Worm (Caenorhabditis elegans): ENCODE data around the gene ddi-1.
A peak's percentile ranks its signal among the peaks of the same experiment; 100 is the strongest.

The ddi-1 gene

DNA sequence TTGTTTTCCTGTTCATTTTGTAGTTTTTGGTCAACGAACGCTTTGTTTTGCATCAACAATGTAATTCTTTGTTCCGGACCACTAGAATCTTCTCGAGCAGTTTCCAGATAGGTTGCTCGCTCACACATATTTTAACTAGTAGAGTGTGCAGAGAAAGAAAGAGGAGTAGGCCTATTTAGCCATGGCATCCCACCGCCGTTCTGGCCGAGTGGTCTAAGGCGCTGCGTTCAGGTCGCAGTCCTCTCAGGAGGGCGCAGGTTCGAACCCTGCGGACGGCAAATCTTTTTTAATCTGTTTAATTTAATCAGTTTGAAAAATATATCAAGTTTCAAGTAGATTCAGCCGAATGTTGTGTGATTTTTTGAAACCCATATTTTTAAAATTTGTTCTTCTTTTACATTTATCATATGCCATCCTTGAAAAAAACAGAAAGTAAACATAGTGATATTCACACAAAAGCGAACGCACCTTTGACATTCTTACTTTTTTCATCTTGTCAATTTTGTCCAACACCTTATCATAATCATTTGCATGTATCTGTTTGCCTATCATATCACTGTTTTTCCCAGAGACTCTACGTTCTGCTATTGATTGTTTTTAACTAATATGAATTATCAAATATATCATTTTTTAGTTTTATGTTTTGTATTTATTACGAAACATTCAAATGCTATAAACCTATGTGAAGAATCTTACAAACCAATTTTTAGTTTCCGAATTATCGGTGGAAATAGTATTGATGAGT lies 34.1 kb downstream of the ddi-1 start, which contains the start of gene try-3:
Gene try-3, plus strand, starts transcription at position 532 of the 745 bp plus-strand sequence.
- TF ChIP-seq ztf-4 (tag; optimal IDR thresholded peaks at IDR 0.05) (no peak), elt-2 (tag; optimal IDR thresholded peaks at IDR 0.05) (peak; percentile 5), nhr-77 (tag; optimal IDR thresholded peaks at IDR 0.05) (peak; percentile 62), elt-3 (tag; optimal IDR thresholded peaks at IDR 0.05) (peak in 3 of 6 experiments; percentile 6 to 30 (median 13)), egl-27 (tag; optimal IDR thresholded peaks at IDR 0.05) (no peak), sox-4 (tag; optimal IDR thresholded peaks at IDR 0.05) (no peak), C16A3.4 (tag; optimal IDR thresholded peaks at IDR 0.05) (peak; percentile 65), hpl-2 (GFP tag; optimal IDR thresholded peaks at IDR 0.05) (no peak), fkh-10 (GFP tag; optimal IDR thresholded peaks at IDR 0.05) (peak; percentile 43), pqm-1 (tag; optimal IDR thresholded peaks at IDR 0.05) (no peak), ama-1 (optimal IDR thresholded peaks at IDR 0.05) (no peak), ztf-11 (tag; optimal IDR thresholded peaks at IDR 0.05) (peak in 1 of 2 experiments; percentile 31), nhr-28 (tag; optimal IDR thresholded peaks at IDR 0.05) (no peak), snpc-4 (tag; optimal IDR thresholded peaks at IDR 0.05) (no peak), aha-1 (tag; optimal IDR thresholded peaks at IDR 0.05) (no peak), unc-30 (tag; optimal IDR thresholded peaks at IDR 0.05) (no peak), blmp-1 (tag; optimal IDR thresholded peaks at IDR 0.05) (no peak), nhr-20 (tag; optimal IDR thresholded peaks at IDR 0.05) (peak; percentile 79), ceh-88 (GFP tag; IDR thresholded peaks at IDR 0.05) (peak; percentile 53; the same call in 1 of the 2 replicates), mep-1 (tag; optimal IDR thresholded peaks at IDR 0.05) (peak; percentile 63), vab-15 (tag; optimal IDR thresholded peaks at IDR 0.05) (no peak), nhr-237 (tag; optimal IDR thresholded peaks at IDR 0.05) (peak; percentile 22), ceh-90 (tag; optimal IDR thresholded peaks at IDR 0.05) (no peak), nhr-11 (tag; optimal IDR thresholded peaks at IDR 0.05) (no peak), xbp-1 (tag; optimal IDR thresholded peaks at IDR 0.05) (peak; percentile 62), lin-14 (GFP tag; optimal IDR thresholded peaks at IDR 0.05) (peak; percentile 78), dpl-1 (GFP tag; optimal IDR thresholded peaks at IDR 0.05) (peak; percentile 46 to 59 (median 48)), egl-13 (tag; optimal IDR thresholded peaks at IDR 0.05) (peak; percentile 66), Y116A8C.19 (tag; optimal IDR thresholded peaks at IDR 0.05; ENCODE audit: borderline replicate concordance) (no peak), aly-2 (tag; optimal IDR thresholded peaks at IDR 0.05) (no peak), lsy-2 (tag; optimal IDR thresholded peaks at IDR 0.05) (peak; percentile 60 to 72), tbx-2 (tag; optimal IDR thresholded peaks at IDR 0.05) (peak; percentile 64), nhr-19 (GFP tag; conservative IDR thresholded peaks at IDR 0.05) (peak; percentile 60), efl-1 (optimal IDR thresholded peaks at IDR 0.05) (peak; percentile 60 to 72), efl-1 (GFP tag; optimal IDR thresholded peaks at IDR 0.05 in 1 of 2) (peak; percentile 56 to 95), dsc-1 (tag; optimal IDR thresholded peaks at IDR 0.05) (peak; percentile 69), zag-1 (tag; optimal IDR thresholded peaks at IDR 0.05) (no peak), nhr-85 (tag) (peak; percentile 68), nhr-12 (tag; optimal IDR thresholded peaks at IDR 0.05) (no peak), unc-130 (tag; optimal IDR thresholded peaks at IDR 0.05) (peak; percentile 51), nhr-76 (tag; optimal IDR thresholded peaks at IDR 0.05) (no peak), nhr-47 (tag; optimal IDR thresholded peaks at IDR 0.05) (peak; percentile 75), F16B12.6 (tag; optimal IDR thresholded peaks at IDR 0.05) (peak; percentile 2), snu-23 (GFP tag; optimal IDR thresholded peaks at IDR 0.05) (peak; percentile 85), rnt-1 (tag; optimal IDR thresholded peaks at IDR 0.05) (peak; percentile 84), ceh-82 (tag; optimal IDR thresholded peaks at IDR 0.05) (peak; percentile 30 to 70 (median 35)), ces-1 (GFP tag; optimal IDR thresholded peaks at IDR 0.05) (no peak), ceh-8 (GFP tag; optimal IDR thresholded peaks at IDR 0.05) (peak; percentile 55), unc-62 (GFP tag; optimal IDR thresholded peaks at IDR 0.05) (no peak), fos-1 (tag; optimal IDR thresholded peaks at IDR 0.05) (no peak), ceh-63 (GFP tag; optimal IDR thresholded peaks at IDR 0.05) (no peak), jun-1 (tag; optimal IDR thresholded peaks at IDR 0.05) (no peak), lin-13 (GFP tag; optimal IDR thresholded peaks at IDR 0.05) (peak; percentile 73)

All from whole organism, L1 larva.